Worm (Caenorhabditis elegans) whole organism, mixed stage, embryonic: Measurements from ENCODE around the gene K07F5.15.

Source experiments
- M03D4.4 ChIP-seq: sonication (generic microtip); optimal IDR thresholded peaks from 2 replicates; lab custom pipeline; 2017; ENCODE audit warnings: mild to moderate bottlenecking, missing genetic modification characterization, missing compliant biosample characterization
- bed-3 ChIP-seq: fragments of 200-800 bp; sonication (Bioruptor generic); optimal IDR thresholded peaks from 3 replicates; lab custom pipeline; 2018; ENCODE audit warnings: mild to moderate bottlenecking, missing genetic modification characterization, moderate library complexity, missing compliant biosample characterization
- blmp-1 ChIP-seq: fragments of 150-350 bp; optimal IDR thresholded peaks from 2 replicates; lab custom pipeline; 2014; ENCODE audit warnings: missing biosample characterization, missing genetic modification characterization
- ceh-39 ChIP-seq: fragments of 150-350 bp; optimal IDR thresholded peaks from 2 replicates; lab custom pipeline; 2014; ENCODE audit warnings: missing biosample characterization, missing genetic modification characterization
- ceh-43 ChIP-seq: fragments of 200-800 bp; sonication (Bioruptor generic); optimal IDR thresholded peaks from 2 replicates; lab custom pipeline; 2018; ENCODE audit warnings: mild to moderate bottlenecking, missing genetic modification characterization, moderate library complexity, missing compliant biosample characterization
- cnd-1 ChIP-seq: fragments of 200-800 bp; sonication (Bioruptor generic); optimal IDR thresholded peaks from 2 replicates; lab custom pipeline; 2018; ENCODE audit warnings: mild to moderate bottlenecking, missing genetic modification characterization, missing compliant biosample characterization
- drap-1 ChIP-seq: fragments of 200-800 bp; sonication (Bioruptor generic); optimal IDR thresholded peaks from 3 replicates; lab custom pipeline; 2018; ENCODE audit warnings: mild to moderate bottlenecking, missing genetic modification characterization, missing compliant biosample characterization
- elt-1 ChIP-seq: sonication (generic microtip); optimal IDR thresholded peaks from 2 replicates; lab custom pipeline; 2017; ENCODE audit warnings: missing genetic modification characterization, mild to moderate bottlenecking, missing compliant biosample characterization, antibody characterized with exemption, moderate library complexity, borderline replicate concordance; ENCODE audit not compliant: insufficient read depth
- flh-1 ChIP-seq: fragments of 200-800 bp; sonication (Bioruptor generic); optimal IDR thresholded peaks from 2 replicates; lab custom pipeline; 2018; ENCODE audit warnings: mild to moderate bottlenecking, missing genetic modification characterization, moderate library complexity, missing compliant biosample characterization
- ham-2 ChIP-seq: fragments of 200-800 bp; sonication (Bioruptor generic); optimal IDR thresholded peaks from 2 replicates; lab custom pipeline; 2018; ENCODE audit warnings: mild to moderate bottlenecking, missing genetic modification characterization, missing compliant biosample characterization
- hlh-1 ChIP-seq: fragments of 150-350 bp; optimal IDR thresholded peaks from 2 replicates; lab custom pipeline; 2014; ENCODE audit warnings: missing biosample characterization, missing genetic modification reagents, missing genetic modification characterization
- lin-13 ChIP-seq: fragments of 150-350 bp; optimal IDR thresholded peaks from 2 replicates; lab custom pipeline; 2014; ENCODE audit warnings: missing biosample characterization, missing genetic modification characterization
- lin-32 ChIP-seq: fragments of 200-800 bp; sonication (Bioruptor generic); optimal IDR thresholded peaks from 2 replicates; lab custom pipeline; 2018; ENCODE audit warnings: mild to moderate bottlenecking, missing genetic modification characterization, missing compliant biosample characterization
- lsy-2 ChIP-seq: fragments of 150-350 bp; optimal IDR thresholded peaks from 2 replicates; lab custom pipeline; 2014; ENCODE audit warnings: missing biosample characterization, missing genetic modification characterization
- mab-5 ChIP-seq: fragments of 150-350 bp; optimal IDR thresholded peaks from 2 replicates; lab custom pipeline; 2014; ENCODE audit warnings: missing biosample characterization, missing genetic modification characterization
- mep-1 ChIP-seq: fragments of 150-350 bp; optimal IDR thresholded peaks from 2 replicates; lab custom pipeline; 2017; ENCODE audit warnings: missing biosample characterization, missing genetic modification reagents, missing genetic modification characterization, inconsistent platforms
- mls-2 ChIP-seq: sonication (generic microtip); optimal IDR thresholded peaks from 2 replicates; lab custom pipeline; 2016; ENCODE audit warnings: mild to moderate bottlenecking, missing genetic modification characterization, moderate library complexity, missing compliant biosample characterization
- nhr-12 ChIP-seq: fragments of 150-350 bp; optimal IDR thresholded peaks from 2 replicates; lab custom pipeline; 2014; ENCODE audit warnings: missing biosample characterization, missing genetic modification characterization
- nhr-2 ChIP-seq: fragments of 150-350 bp; optimal IDR thresholded peaks from 2 replicates; lab custom pipeline; 2014; ENCODE audit warnings: missing biosample characterization, missing genetic modification characterization
- nhr-237 ChIP-seq: fragments of 150-350 bp; optimal IDR thresholded peaks from 2 replicates; lab custom pipeline; 2014; ENCODE audit warnings: missing biosample characterization, missing genetic modification characterization
- nhr-28 ChIP-seq: fragments of 150-350 bp; optimal IDR thresholded peaks from 2 replicates; lab custom pipeline; 2014; ENCODE audit warnings: missing biosample characterization, missing genetic modification characterization
- nhr-76 ChIP-seq: sonication (generic microtip); optimal IDR thresholded peaks from 2 replicates; lab custom pipeline; 2017; ENCODE audit warnings: missing biosample characterization, missing genetic modification characterization
- pha-4 ChIP-seq: fragments of 150-350 bp; optimal IDR thresholded peaks from 2 replicates; lab custom pipeline; 2018; ENCODE audit warnings: missing biosample characterization, missing genetic modification reagents, missing genetic modification characterization
- sem-2 ChIP-seq: fragments of 200-800 bp; sonication (Bioruptor generic); optimal IDR thresholded peaks from 2 replicates; lab custom pipeline; 2018; ENCODE audit warnings: mild to moderate bottlenecking, missing genetic modification characterization, missing compliant biosample characterization
- snpc-4 ChIP-seq: fragments of 150-350 bp; optimal IDR thresholded peaks from 2 replicates; lab custom pipeline; 2014; ENCODE audit warnings: missing biosample characterization, missing genetic modification characterization
- sptf-1 ChIP-seq: sonication (generic microtip); optimal IDR thresholded peaks from 2 replicates; lab custom pipeline; 2017; ENCODE audit warnings: mild to moderate bottlenecking, missing genetic modification characterization, moderate library complexity, missing compliant biosample characterization
- tbx-8 ChIP-seq: fragments of 200-800 bp; sonication (Bioruptor generic); optimal IDR thresholded peaks from 2 replicates; lab custom pipeline; 2018; ENCODE audit warnings: mild to moderate bottlenecking, missing genetic modification characterization, moderate library complexity, missing compliant biosample characterization
- unc-120 ChIP-seq: sonication (generic microtip); optimal IDR thresholded peaks from 2 replicates; lab custom pipeline; 2017; ENCODE audit warnings: missing genetic modification characterization, missing compliant biosample characterization; ENCODE audit not compliant: poor library complexity, severe bottlenecking
- unc-39 ChIP-seq: fragments of 150-350 bp; optimal IDR thresholded peaks from 2 replicates; lab custom pipeline; 2014; ENCODE audit warnings: missing biosample characterization, missing genetic modification characterization
- unc-62 ChIP-seq: fragments of 150-350 bp; optimal IDR thresholded peaks from 2 replicates; lab custom pipeline; 2014; ENCODE audit warnings: missing biosample characterization, missing genetic modification reagents, missing genetic modification characterization
- zip-8 ChIP-seq: fragments of 150-350 bp; optimal IDR thresholded peaks from 2 replicates; lab custom pipeline; 2014; ENCODE audit warnings: missing biosample characterization, missing genetic modification characterization

The K07F5.15 gene

DNA sequence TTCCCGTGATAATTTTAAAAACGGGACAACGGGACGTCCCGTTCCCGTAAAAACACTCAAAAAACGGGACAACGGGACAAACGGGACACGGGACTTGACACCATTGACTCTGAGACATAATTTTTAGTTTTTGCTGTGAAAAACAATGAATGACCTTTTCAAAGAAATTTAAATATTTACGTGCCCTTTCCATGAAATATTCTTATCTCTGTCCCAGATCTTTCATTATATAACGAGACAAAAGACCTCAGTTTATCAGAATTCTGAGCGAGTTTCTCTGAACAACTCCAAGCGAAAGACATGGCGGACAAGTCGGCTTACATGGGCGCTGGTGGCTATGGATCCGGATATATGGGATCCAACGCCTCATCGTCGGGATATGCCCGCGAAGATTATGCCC lies 21.1 kb upstream of the K07F5.15 start, which contains the start of gene nspd-2:
TSS of gene nspd-2 (plus strand) at position 301 of the 400 bp plus-strand sequence.
- no peak for TF ChIP-seq mep-1
- TF ChIP-seq unc-39 (tag; lab: Kevin White, UChicago): no peak
- no peak for TF ChIP-seq nhr-28 (tag; lab: Kevin White, UChicago)
- no peak for TF ChIP-seq ham-2 (GFP tag; lab: Kevin White, UChicago)
- TF ChIP-seq ceh-43 (GFP tag; lab: Kevin White, UChicago): no peak
- no peak for TF ChIP-seq ceh-39

ce11 chrIV:9846574-9846973 lies 18.3 kb upstream of the K07F5.15 start, which contains the start of gene K07F5.6:
TSS of gene K07F5.6 (minus strand) at chrIV:9846674.
- TF ChIP-seq nhr-12 (tag; lab: Kevin White, UChicago) (no peak), sptf-1 (tag; lab: Kevin White, UChicago) (no peak), snpc-4 (tag; lab: Kevin White, UChicago) (no peak), unc-39 (tag; lab: Kevin White, UChicago) (no peak), mab-5 (tag; lab: Kevin White, UChicago) (no peak), lsy-2 (no peak), cnd-1 (tag; lab: Kevin White, UChicago) (no peak), ceh-43 (GFP tag; lab: Kevin White, UChicago) (no peak), mls-2 (tag; lab: Kevin White, UChicago) (no peak), nhr-76 (tag; lab: Kevin White, UChicago) (no peak), nhr-237 (tag; lab: Kevin White, UChicago) (no peak), drap-1 (GFP tag; lab: Kevin White, UChicago) (no peak), nhr-28 (tag; lab: Kevin White, UChicago) (no peak), blmp-1 (tag; lab: Kevin White, UChicago) (no peak), lin-13 (no peak), M03D4.4 (tag; lab: Kevin White, UChicago) (no peak), unc-62 (no peak), bed-3 (GFP tag; lab: Kevin White, UChicago) (no peak)

DNA sequence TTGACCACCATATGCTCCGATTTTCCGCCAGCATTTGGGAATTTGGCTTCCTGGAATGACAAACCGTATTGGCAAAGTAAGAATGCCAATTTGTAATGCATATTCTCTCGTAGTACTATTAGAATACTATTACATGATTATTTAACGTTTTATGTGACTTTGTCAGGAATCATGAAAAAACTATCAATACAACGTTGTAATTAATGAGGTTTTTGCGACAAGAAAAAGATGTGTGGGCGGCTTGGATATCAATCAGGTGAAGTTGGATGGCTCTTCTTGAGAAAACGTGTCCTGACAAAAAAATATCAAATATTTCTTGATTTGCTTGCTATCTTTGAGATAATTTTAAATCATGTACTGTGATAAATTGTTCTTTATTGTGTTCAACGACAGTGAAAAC lies 16.8 kb upstream of the K07F5.15 start, which contains the start of gene K07F5.7:
TSS of gene K07F5.7 (minus strand) at position 101 of the 400 bp plus-strand sequence.
- no peak for TF ChIP-seq elt-1 (tag; lab: Kevin White, UChicago)
- no peak for TF ChIP-seq unc-62

DNA sequence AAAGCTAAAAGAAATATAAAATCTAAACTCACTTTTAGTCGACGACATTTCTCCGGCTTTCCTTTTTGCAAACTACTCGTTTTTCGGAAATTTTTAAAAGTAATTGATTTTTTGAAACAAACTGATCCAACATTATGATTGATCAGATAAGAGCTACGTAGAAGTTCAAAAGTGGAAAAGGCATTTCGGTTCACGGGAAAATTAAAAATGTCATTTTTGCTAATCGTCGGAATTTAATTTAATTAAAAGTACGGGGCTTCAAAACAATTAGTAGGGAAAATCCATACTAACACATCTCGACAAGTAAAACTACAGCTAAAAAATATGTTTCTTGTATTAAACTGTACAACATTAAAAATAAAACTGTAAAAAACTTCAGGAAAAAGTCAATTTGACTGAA lies 15.3 kb upstream of the K07F5.15 start, which contains the start of gene K07F5.8:
TSS of gene K07F5.8 (minus strand) at position 101 of the 400 bp plus-strand sequence.
- no peak for TF ChIP-seq ceh-43 (GFP tag; lab: Kevin White, UChicago)
- no peak for TF ChIP-seq unc-120
- no peak for TF ChIP-seq unc-62
- no peak for TF ChIP-seq snpc-4 (tag; lab: Kevin White, UChicago)
- TF ChIP-seq lin-32 (GFP tag; lab: Kevin White, UChicago): no peak
- TF ChIP-seq lsy-2: no peak
- no peak for TF ChIP-seq mep-1
- no peak for TF ChIP-seq bed-3 (GFP tag; lab: Kevin White, UChicago)
- no peak for TF ChIP-seq drap-1 (GFP tag; lab: Kevin White, UChicago)
- no peak for TF ChIP-seq zip-8 (tag; lab: Kevin White, UChicago)
- no peak for TF ChIP-seq hlh-1 (tag; lab: Kevin White, UChicago)

DNA sequence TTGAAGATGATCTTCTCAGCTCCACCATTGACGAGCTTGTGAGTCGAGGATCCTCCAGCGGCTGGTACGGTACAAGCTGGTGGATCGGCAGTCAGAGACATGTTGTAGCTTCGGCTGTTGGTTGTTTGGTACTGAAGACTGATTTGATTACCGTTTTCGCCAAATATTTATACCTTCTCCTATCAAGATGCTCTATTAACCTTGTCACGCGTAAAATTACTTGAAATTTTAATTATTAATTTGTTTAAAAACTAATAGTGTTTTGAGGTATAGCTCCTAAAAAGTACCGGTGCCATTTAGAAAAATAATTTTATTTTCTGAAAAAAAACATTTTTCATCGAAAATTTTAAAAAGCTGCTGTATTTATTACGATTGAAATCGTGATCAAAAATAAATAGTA lies 13.9 kb upstream of the K07F5.15 start, which contains the start of gene ssp-10:
TSS of gene ssp-10 (minus strand) at position 101 of the 400 bp plus-strand sequence.
- TF ChIP-seq ceh-43 (GFP tag; lab: Kevin White, UChicago) (no peak), blmp-1 (tag; lab: Kevin White, UChicago) (no peak), ham-2 (GFP tag; lab: Kevin White, UChicago) (no peak), mls-2 (tag; lab: Kevin White, UChicago) (no peak), lin-32 (GFP tag; lab: Kevin White, UChicago) (no peak), nhr-12 (tag; lab: Kevin White, UChicago) (no peak), ceh-39 (no peak), tbx-8 (GFP tag; lab: Kevin White, UChicago) (no peak), unc-120 (no peak)
- TF ChIP-seq, all 35 proteins: peak for 0

- TF ChIP-seq drap-1 (GFP tag; lab: Kevin White, UChicago) (no peak), snpc-4 (tag; lab: Kevin White, UChicago) (no peak), elt-1 (tag; lab: Kevin White, UChicago) (no peak), nhr-28 (tag; lab: Kevin White, UChicago) (no peak), M03D4.4 (tag; lab: Kevin White, UChicago) (no peak), mep-1 (no peak), unc-120 (no peak), sptf-1 (tag; lab: Kevin White, UChicago) (no peak), tbx-8 (GFP tag; lab: Kevin White, UChicago) (no peak), nhr-2 (no peak), sem-2 (GFP tag; lab: Kevin White, UChicago) (no peak), pha-4 (no peak), flh-1 (no peak), nhr-76 (tag; lab: Kevin White, UChicago) (no peak), cnd-1 (tag; lab: Kevin White, UChicago) (no peak), nhr-237 (tag; lab: Kevin White, UChicago) (no peak)
- TF ChIP-seq, all 35 proteins: peak for 0
These were observed 12.6 kb upstream of the K07F5.15 start, which contains the start of gene ssq-1 for ce11 chrIV:9852250-9852649. TSS of gene ssq-1 (plus strand) at chrIV:9852550.
